Worm (Caenorhabditis elegans): ENCODE data around the gene cpsf-4.

The cpsf-4 gene

ce11 chrIV:12085120-12085519, 8.1 kb downstream of the cpsf-4 start, which contains the start of gene rbm-34:
rbm-34 (plus strand) TSS chrIV:12085420.
- TF ChIP-seq dao-5 (tag; optimal IDR thresholded peaks at IDR 0.05) (no peak), him-1 (tag; optimal IDR thresholded peaks at IDR 0.05) (no peak), W03F9.2 (tag; optimal IDR thresholded peaks at IDR 0.05) (no peak)

- TF ChIP-seq him-1 (tag; optimal IDR thresholded peaks at IDR 0.05) (no peak), W03F9.2 (tag; optimal IDR thresholded peaks at IDR 0.05) (no peak), dao-5 (tag; optimal IDR thresholded peaks at IDR 0.05) (no peak)
Observed at ce11 chrIV:12084587-12084986, 8.7 kb downstream of the cpsf-4 start.

- no peak for TF ChIP-seq him-1 (tag; optimal IDR thresholded peaks at IDR 0.05)
- no peak for TF ChIP-seq W03F9.2 (tag; optimal IDR thresholded peaks at IDR 0.05)
- TF ChIP-seq dao-5 (tag; optimal IDR thresholded peaks at IDR 0.05) = no peak
Observed at ce11 chrIV:12084178-12084577, 9.1 kb downstream of the cpsf-4 start, which contains the start of gene repo-1. repo-1 (plus strand) TSS chrIV:12084478.

ce11 chrIV:12080807-12081206, 12.4 kb downstream of the cpsf-4 start:
- TF ChIP-seq him-1 (tag; optimal IDR thresholded peaks at IDR 0.05) = no peak
- TF ChIP-seq W03F9.2 (tag; optimal IDR thresholded peaks at IDR 0.05) = no peak
- TF ChIP-seq dao-5 (tag; optimal IDR thresholded peaks at IDR 0.05) = no peak

ce11 chrIV:12078907-12079523, 14.2 kb downstream of the cpsf-4 start, which contains the start of gene lex-1:
lex-1 (plus strand) TSS chrIV:12079473.
- TF ChIP-seq dao-5 (tag; optimal IDR thresholded peaks at IDR 0.05) (no peak), W03F9.2 (tag; optimal IDR thresholded peaks at IDR 0.05) (peak; percentile 8), him-1 (tag; optimal IDR thresholded peaks at IDR 0.05) (no peak)

- TF ChIP-seq W03F9.2 (tag; optimal IDR thresholded peaks at IDR 0.05) (peak; percentile 49), dao-5 (tag; optimal IDR thresholded peaks at IDR 0.05) (no peak)
Observed at ce11 chrIV:12078112-12078812, 15.0 kb downstream of the cpsf-4 start, which contains the start of gene tmed-1. tmed-1 (minus strand) TSS chrIV:12078162.

ce11 chrIV:12075497-12075896, 17.7 kb downstream of the cpsf-4 start, which contains the start of gene K08E4.7:
K08E4.7 (plus strand) TSS chrIV:12075797.
- TF ChIP-seq him-1 (tag; optimal IDR thresholded peaks at IDR 0.05) (no peak), W03F9.2 (tag; optimal IDR thresholded peaks at IDR 0.05) (no peak), dao-5 (tag; optimal IDR thresholded peaks at IDR 0.05) (no peak)

- TF ChIP-seq W03F9.2 (tag; optimal IDR thresholded peaks at IDR 0.05) (no peak), dao-5 (tag; optimal IDR thresholded peaks at IDR 0.05) (no peak), him-1 (tag; optimal IDR thresholded peaks at IDR 0.05) (no peak)
Observed at ce11 chrIV:12068590-12068989, 24.7 kb downstream of the cpsf-4 start, which contains the start of gene bath-37. bath-37 (plus strand) TSS chrIV:12068890.

ce11 chrIV:12061229-12061628, 32.0 kb downstream of the cpsf-4 start, which contains the start of gene K08E4.8:
K08E4.8 (minus strand) TSS chrIV:12061329.
- TF ChIP-seq dao-5 (tag; optimal IDR thresholded peaks at IDR 0.05) (no peak), him-1 (tag; optimal IDR thresholded peaks at IDR 0.05) (no peak), W03F9.2 (tag; optimal IDR thresholded peaks at IDR 0.05) (no peak)

- TF ChIP-seq W03F9.2 (tag; optimal IDR thresholded peaks at IDR 0.05) (no peak), dao-5 (tag; optimal IDR thresholded peaks at IDR 0.05) (no peak), him-1 (tag; optimal IDR thresholded peaks at IDR 0.05) (no peak)
Observed at ce11 chrIV:12057508-12057907, 35.7 kb downstream of the cpsf-4 start, which contains the start of gene K08E4.3. K08E4.3 (plus strand) TSS chrIV:12057742.

- TF ChIP-seq him-1 (tag; optimal IDR thresholded peaks at IDR 0.05) = no peak
- no peak for TF ChIP-seq dao-5 (tag; optimal IDR thresholded peaks at IDR 0.05)
- TF ChIP-seq W03F9.2 (tag; optimal IDR thresholded peaks at IDR 0.05) = no peak
Observed at ce11 chrIV:12056603-12057002, 36.6 kb downstream of the cpsf-4 start, which contains the start of gene K08E4.2. K08E4.2 (minus strand) TSS chrIV:12056656.

- TF ChIP-seq W03F9.2 (tag; optimal IDR thresholded peaks at IDR 0.05) (no peak), him-1 (tag; optimal IDR thresholded peaks at IDR 0.05) (no peak), dao-5 (tag; optimal IDR thresholded peaks at IDR 0.05) (no peak)
Observed at ce11 chrIV:12052461-12052860, 40.8 kb downstream of the cpsf-4 start.

ce11 chrIV:12051049-12051792, 42.0 kb downstream of the cpsf-4 start, which contains the start of the genes bre-5 and spt-5:
bre-5 (minus strand) TSS chrIV:12051215.
spt-5 (plus strand) TSS chrIV:12051491.
- TF ChIP-seq W03F9.2 (tag; optimal IDR thresholded peaks at IDR 0.05) (peak; percentile 45), him-1 (tag; optimal IDR thresholded peaks at IDR 0.05) (no peak), dao-5 (tag; optimal IDR thresholded peaks at IDR 0.05) (no peak)
